Worm (Caenorhabditis elegans) whole organism, L4 larva: Measurements from ENCODE around the gene Y22D7AL.7.
A peak's percentile ranks its signal among the peaks of the same experiment; 100 is the strongest.

ENCODE experiments used
- D1046.2 ChIP-seq: fragments of 200-800 bp; sonication (Bioruptor generic); IDR thresholded peaks from 2 replicates; pipeline ENCODE4 v1.3.6; 2022; ENCODE audit warnings: missing genetic modification characterization, missing compliant biosample characterization
- F26F4.8 ChIP-seq: fragments of 200-800 bp; sonication (Bioruptor generic); conservative IDR thresholded peaks from 2 replicates; pipeline ENCODE4 v1.3.6; 2022; ENCODE audit warnings: missing genetic modification characterization, missing compliant biosample characterization
- F49E8.2 ChIP-seq: sonication (generic microtip); optimal IDR thresholded peaks from 2 replicates; lab custom pipeline; 2016; ENCODE audit warnings: missing compliant biosample characterization, mild to moderate bottlenecking, missing genetic modification characterization, borderline replicate concordance
- T26A8.4 ChIP-seq: fragments of 200-800 bp; sonication (Bioruptor generic); IDR thresholded peaks from 2 replicates; pipeline ENCODE4 v1.3.6; 2022; ENCODE audit warnings: missing genetic modification characterization, missing compliant biosample characterization
- Y105C5A.15 ChIP-seq: fragments of 200-800 bp; sonication (Bioruptor generic); IDR thresholded peaks from 2 replicates; pipeline ENCODE4 v1.3.6; 2022; ENCODE audit warnings: missing genetic modification characterization, missing compliant biosample characterization
- Y48G9A.11 ChIP-seq: fragments of 200-800 bp; sonication (Bioruptor generic); IDR thresholded peaks from 2 replicates; pipeline ENCODE4 v1.3.6; 2022; ENCODE audit warnings: missing genetic modification reagents, missing genetic modification characterization, missing compliant biosample characterization
- Y5F2A.4 ChIP-seq: fragments of 200-800 bp; sonication (Bioruptor generic); optimal IDR thresholded peaks from 2 replicates; lab custom pipeline; 2018; ENCODE audit warnings: mild to moderate bottlenecking, missing genetic modification characterization, missing compliant biosample characterization
- aha-1 ChIP-seq: fragments of 150-350 bp; peaks from one replicate; lab custom pipeline; 2014; ENCODE audit warnings: missing biosample characterization, missing genetic modification characterization
- aly-2 ChIP-seq: sonication (generic microtip); optimal IDR thresholded peaks from 2 replicates; lab custom pipeline; 2018; ENCODE audit warnings: missing biosample characterization, missing genetic modification characterization
- arid-1 ChIP-seq: fragments of 200-800 bp; sonication (Bioruptor generic); conservative IDR thresholded peaks from 2 replicates; pipeline ENCODE4 v1.3.6; 2022; ENCODE audit warnings: missing genetic modification reagents, missing genetic modification characterization, missing compliant biosample characterization
- ceh-20 ChIP-seq: fragments of 200-800 bp; sonication (Bioruptor generic); IDR thresholded peaks from 2 replicates; pipeline ENCODE4 v1.3.6; 2022; ENCODE audit warnings: missing genetic modification reagents, missing genetic modification characterization, missing compliant biosample characterization
- ceh-28 ChIP-seq: fragments of 150-350 bp; optimal IDR thresholded peaks from 2 replicates; lab custom pipeline; 2014; ENCODE audit warnings: missing biosample characterization, missing genetic modification reagents, missing genetic modification characterization
- ceh-62 ChIP-seq: sonication (generic microtip); optimal IDR thresholded peaks from 2 replicates; lab custom pipeline; 2017; ENCODE audit warnings: missing biosample characterization, missing genetic modification characterization
- ctbp-1 ChIP-seq: fragments of 200-800 bp; sonication (Bioruptor generic); IDR thresholded peaks from 2 replicates; pipeline ENCODE4 v1.3.6; 2022; ENCODE audit warnings: missing genetic modification reagents, missing genetic modification characterization, missing compliant biosample characterization
- daf-12 ChIP-seq: fragments of 150-350 bp; optimal IDR thresholded peaks from 2 replicates; lab custom pipeline; 2014; ENCODE audit warnings: missing biosample characterization, missing genetic modification reagents, missing genetic modification characterization
- daf-8 ChIP-seq: fragments of 200-800 bp; sonication (Bioruptor generic); IDR thresholded peaks from 2 replicates; pipeline ENCODE4 v1.3.6; 2022; ENCODE audit warnings: missing genetic modification characterization, missing compliant biosample characterization
- dmd-6 ChIP-seq: fragments of 200-800 bp; sonication (Bioruptor generic); IDR thresholded peaks from 2 replicates; pipeline ENCODE4 v1.3.6; 2022; ENCODE audit warnings: missing genetic modification reagents, missing genetic modification characterization, missing compliant biosample characterization
- dpl-1 ChIP-seq: fragments of 150-350 bp; optimal IDR thresholded peaks from 2 replicates; lab custom pipeline; 2014; ENCODE audit warnings: missing biosample characterization, missing genetic modification reagents, missing genetic modification characterization
- dve-1 ChIP-seq: sonication (generic microtip); optimal IDR thresholded peaks from 2 replicates; lab custom pipeline; 2017; ENCODE audit warnings: antibody characterized with exemption, mild to moderate bottlenecking, missing genetic modification characterization, missing compliant biosample characterization; ENCODE audit not compliant: insufficient read depth
- egl-43 ChIP-seq: fragments of 200-800 bp; sonication (Bioruptor generic); IDR thresholded peaks from 2 replicates; pipeline ENCODE4 v1.3.6; 2022; ENCODE audit warnings: missing genetic modification reagents, missing genetic modification characterization, missing compliant biosample characterization
- fkh-10 ChIP-seq: fragments of 150-350 bp; optimal IDR thresholded peaks from 2 replicates; lab custom pipeline; 2014; ENCODE audit warnings: missing biosample characterization, missing genetic modification reagents, missing genetic modification characterization
- gei-8 ChIP-seq: fragments of 200-800 bp; sonication (Bioruptor generic); optimal IDR thresholded peaks from 2 replicates; lab custom pipeline; 2018; ENCODE audit warnings: mild to moderate bottlenecking, missing genetic modification characterization, missing compliant biosample characterization
- hlh-30 ChIP-seq: sonication (generic microtip); optimal IDR thresholded peaks from 2 replicates; lab custom pipeline; 2017; ENCODE audit warnings: antibody characterized with exemption, mild to moderate bottlenecking, missing genetic modification characterization, missing compliant biosample characterization; ENCODE audit not compliant: insufficient read depth
- jun-1 ChIP-seq: fragments of 150-350 bp; optimal IDR thresholded peaks from 2 replicates; lab custom pipeline; 2014; ENCODE audit warnings: missing biosample characterization, missing genetic modification reagents, missing genetic modification characterization
- lir-3 ChIP-seq: sonication (generic microtip); optimal IDR thresholded peaks from 2 replicates; lab custom pipeline; 2016; ENCODE audit warnings: mild to moderate bottlenecking, missing genetic modification characterization, missing compliant biosample characterization
- lsy-2 ChIP-seq, 2 experiments: fragments of 150-350 bp in 1 of 2; sonication (generic microtip) in 1 of 2; optimal IDR thresholded peaks; 2 replicates each; lab custom pipeline; 2014 to 2017; ENCODE audit warnings: missing biosample characterization in 2 of 2, missing genetic modification characterization in 2 of 2
- madf-5 ChIP-seq, 2 experiments: fragments of 200-800 bp; sonication (Bioruptor generic); IDR thresholded peaks; 2 replicates each; pipeline ENCODE4 v1.3.6; 2022; ENCODE audit warnings: missing compliant biosample characterization in 2 of 2, missing genetic modification characterization in 2 of 2
- mdl-1 ChIP-seq, 2 experiments: fragments of 150-350 bp in 1 of 2; sonication (generic microtip) in 1 of 2; optimal IDR thresholded peaks; 2 replicates each; lab custom pipeline; 2014 to 2017; ENCODE audit warnings: missing biosample characterization in 2 of 2, missing genetic modification characterization in 2 of 2
- mdt-29 ChIP-seq: fragments of 200-800 bp; sonication (Bioruptor generic); IDR thresholded peaks from 2 replicates; pipeline ENCODE4 v1.3.6; 2022; ENCODE audit warnings: missing genetic modification reagents, missing genetic modification characterization, missing compliant biosample characterization
- mxl-3 ChIP-seq: fragments of 200-800 bp; sonication (Bioruptor generic); optimal IDR thresholded peaks from 2 replicates; lab custom pipeline; 2018; ENCODE audit warnings: mild to moderate bottlenecking, missing genetic modification characterization, missing compliant biosample characterization
- nhr-111 ChIP-seq: fragments of 200-800 bp; sonication (Bioruptor generic); optimal IDR thresholded peaks from 2 replicates; lab custom pipeline; 2018; ENCODE audit warnings: mild to moderate bottlenecking, missing genetic modification characterization, missing compliant biosample characterization
- nhr-25 ChIP-seq: sonication (generic microtip); optimal IDR thresholded peaks from 2 replicates; lab custom pipeline; 2017; ENCODE audit warnings: missing genetic modification characterization, mild to moderate bottlenecking, missing compliant biosample characterization, antibody characterized with exemption, moderate library complexity, borderline replicate concordance; ENCODE audit not compliant: insufficient read depth
- nhr-41 ChIP-seq: fragments of 200-800 bp; sonication (Bioruptor generic); IDR thresholded peaks from 2 replicates; pipeline ENCODE4 v1.3.6; 2022; ENCODE audit warnings: missing genetic modification reagents, missing genetic modification characterization, missing compliant biosample characterization
- nhr-76 ChIP-seq: fragments of 150-350 bp; optimal IDR thresholded peaks from 2 replicates; lab custom pipeline; 2014; ENCODE audit warnings: missing biosample characterization, missing genetic modification characterization
- sdz-12 ChIP-seq: fragments of 200-800 bp; sonication (Bioruptor generic); optimal IDR thresholded peaks from 2 replicates; lab custom pipeline; 2018; ENCODE audit warnings: mild to moderate bottlenecking, missing genetic modification characterization, missing compliant biosample characterization
- skn-1 ChIP-seq: fragments of 150-350 bp; optimal IDR thresholded peaks from 2 replicates; lab custom pipeline; 2014; ENCODE audit warnings: missing biosample characterization, missing genetic modification characterization
- tag-97 ChIP-seq: fragments of 200-800 bp; sonication (Bioruptor generic); IDR thresholded peaks from 2 replicates; pipeline ENCODE4 v1.3.6; 2022; ENCODE audit warnings: missing genetic modification characterization, missing compliant biosample characterization
- tra-1 ChIP-seq: fragments of 200-800 bp; sonication (Bioruptor generic); IDR thresholded peaks from 2 replicates; pipeline ENCODE4 v1.3.6; 2022; ENCODE audit warnings: missing genetic modification reagents, missing genetic modification characterization, missing compliant biosample characterization
- unc-130 ChIP-seq: sonication (generic microtip); optimal IDR thresholded peaks from 2 replicates; lab custom pipeline; 2016; ENCODE audit warnings: missing genetic modification reagents, missing genetic modification characterization, missing compliant biosample characterization
- unc-62 ChIP-seq, 3 experiments: fragments of 150-350 bp in 1 of 3; sonication (generic microtip); optimal IDR thresholded peaks in 2 of 3; peaks in 1 of 3; 1 replicate in 1 of 3; 2 replicates in 2 of 3; lab custom pipeline; 2014 to 2017; ENCODE audit warnings: missing biosample characterization in 3 of 3, missing genetic modification characterization in 3 of 3, missing genetic modification reagents in 3 of 3, missing genotype in 1 of 3
- zag-1 ChIP-seq: fragments of 150-350 bp; optimal IDR thresholded peaks from 2 replicates; lab custom pipeline; 2014; ENCODE audit warnings: missing biosample characterization, missing genetic modification characterization
- zfp-2 ChIP-seq: sonication (generic microtip); optimal IDR thresholded peaks from 2 replicates; lab custom pipeline; 2016; ENCODE audit warnings: mild to moderate bottlenecking, missing genetic modification characterization, missing compliant biosample characterization
- zip-11 ChIP-seq: fragments of 200-800 bp; sonication (Bioruptor generic); IDR thresholded peaks from 2 replicates; pipeline ENCODE4 v1.3.6; 2022; ENCODE audit warnings: missing genetic modification characterization, missing compliant biosample characterization
- ztf-11 ChIP-seq: fragments of 150-350 bp; optimal IDR thresholded peaks from 2 replicates; lab custom pipeline; 2014; ENCODE audit warnings: missing biosample characterization, missing genetic modification characterization
- ztf-7 ChIP-seq: fragments of 150-350 bp; optimal IDR thresholded peaks from 2 replicates; lab custom pipeline; 2014; ENCODE audit warnings: missing biosample characterization, missing genetic modification characterization

Gene Y22D7AL.7

DNA sequence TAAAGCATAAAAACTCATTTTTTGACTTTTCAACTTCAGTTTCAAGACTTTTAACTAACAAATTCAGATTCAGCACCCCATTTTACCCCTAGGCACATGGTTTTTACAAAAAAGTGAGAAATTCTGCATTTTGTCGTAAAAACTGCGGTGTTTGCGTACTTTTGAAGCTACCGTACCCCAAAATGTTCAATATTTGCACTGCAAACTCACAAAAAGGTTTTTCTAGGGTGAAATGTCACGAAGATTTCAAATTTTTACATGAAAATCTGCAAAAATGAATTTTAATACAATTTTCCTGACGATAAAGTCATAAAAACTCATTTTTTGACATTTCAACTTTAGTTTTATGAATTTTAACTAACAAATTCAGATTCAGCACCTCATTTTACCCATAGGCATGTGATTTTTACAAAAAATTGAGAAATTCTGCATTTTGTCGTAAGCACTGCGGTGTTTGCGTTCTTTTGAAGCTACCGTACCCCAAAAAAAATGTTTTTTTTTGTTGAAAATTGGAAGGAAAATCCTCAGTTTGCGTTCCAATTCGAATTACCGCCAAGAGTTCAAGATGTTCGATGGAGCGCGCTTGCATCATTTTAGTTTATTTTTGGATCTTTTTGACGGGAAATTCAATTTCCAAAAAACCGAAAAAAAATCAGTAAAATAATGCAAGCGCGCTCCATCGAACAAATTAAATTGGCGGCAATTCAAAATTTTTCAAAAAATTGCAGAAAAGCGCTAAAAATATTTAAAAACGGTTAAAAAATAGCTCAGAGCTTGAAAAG is 39.9 kb downstream of the Y22D7AL.7 start (continued):
- TF ChIP-seq nhr-111 (GFP tag; lab: Kevin White, UChicago) (no peak), dve-1 (peak; percentile 18), lsy-2 (tag; optimal IDR thresholded peaks at IDR 0.05; lab: Kevin White, UChicago) (peak in 1 of 2 experiments; percentile 77), skn-1 (tag; lab: Kevin White, UChicago) (no peak), mdt-29 (no peak), D1046.2 (GFP tag; lab: Robert Waterston, UW) (no peak)
- TF ChIP-seq, all 104 proteins: peak for 40

DNA sequence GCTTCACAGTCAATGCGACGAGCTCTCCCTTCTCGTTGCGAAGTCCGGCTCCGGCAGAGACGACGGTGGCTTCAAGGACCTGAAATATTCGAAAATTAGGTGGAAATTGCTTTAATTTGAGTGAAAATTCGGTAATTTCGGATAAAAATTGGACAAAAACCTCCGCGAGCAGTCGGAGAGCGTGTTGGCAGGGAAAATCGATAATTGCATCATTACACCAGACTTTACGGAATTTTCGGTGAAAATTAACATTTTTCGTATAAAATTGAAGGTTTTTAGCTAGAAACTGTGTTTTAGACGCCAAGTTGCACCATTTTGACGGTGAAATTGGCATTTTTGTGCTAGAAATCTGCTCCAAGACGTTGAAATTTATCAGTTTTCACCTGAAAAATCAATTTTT is 41.8 kb downstream of the Y22D7AL.7 start:
- no peak for TF ChIP-seq fkh-10 (GFP tag; lab: Kevin White, UChicago)
- TF ChIP-seq T26A8.4, result 0 out of 2 replicates have a peak, but pooled peaks have one; percentile 15
- no peak for TF ChIP-seq lsy-2 (tag; optimal IDR thresholded peaks at IDR 0.05; lab: Kevin White, UChicago)
- no peak for TF ChIP-seq gei-8
- TF ChIP-seq zag-1 (tag; lab: Kevin White, UChicago), result no peak
- TF ChIP-seq Y5F2A.4, result no peak
- TF ChIP-seq ceh-20 (GFP tag; lab: Robert Waterston, UW), result no peak
- TF ChIP-seq ztf-7, result no peak
- TF ChIP-seq aha-1, result peak; percentile 73
- no peak for TF ChIP-seq nhr-25 (tag; lab: Kevin White, UChicago)

DNA sequence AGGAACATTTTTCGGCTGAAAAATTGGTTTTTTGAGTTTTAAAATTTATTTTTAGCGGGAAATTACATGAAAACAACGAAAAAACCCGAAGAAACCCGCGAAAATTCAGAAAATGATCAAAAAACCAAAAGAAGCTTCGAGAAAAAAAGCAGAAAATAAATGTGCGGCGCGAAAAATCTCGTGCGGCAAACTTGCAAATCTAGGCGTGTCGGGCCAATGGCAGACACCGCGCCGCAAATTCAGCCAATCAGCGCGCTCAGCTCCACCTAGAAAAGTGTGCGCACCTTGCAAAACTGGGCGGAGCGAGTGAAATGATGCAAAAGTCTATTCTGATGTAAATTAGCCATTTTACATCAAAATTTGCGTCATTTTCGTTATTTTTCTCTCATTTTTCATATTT is 42.4 kb downstream of the Y22D7AL.7 start, which contains the start of gene Y22D7AL.10:
TSS of gene Y22D7AL.10 (minus strand) at position 15 of the 400 bp plus-strand sequence.
- TF ChIP-seq tag-97 (GFP tag; lab: Robert Waterston, UW) (0 out of 2 replicates have a peak, but pooled peaks have one; percentile 75), jun-1 (tag; lab: Kevin White, UChicago) (peak; percentile 88), arid-1 (GFP tag; lab: Robert Waterston, UW) (peak; percentile 97), unc-62 (GFP tag; optimal IDR thresholded peaks at IDR 0.05 in 1 of 2; lab: Kevin White, UChicago) (peak in 1 of 2 experiments; percentile 100), unc-62 (tag; optimal IDR thresholded peaks at IDR 0.05; lab: Kevin White, UChicago) (peak; percentile 79), ctbp-1 (peak; percentile 98), tra-1 (GFP tag; lab: Robert Waterston, UW) (peak; percentile 97), lsy-2 (tag; optimal IDR thresholded peaks at IDR 0.05; lab: Kevin White, UChicago) (peak; percentile 92 to 97), lir-3 (peak; percentile 76), Y105C5A.15 (GFP tag; lab: Robert Waterston, UW) (peak; percentile 87; the same call in 1 of the 2 replicates), nhr-111 (GFP tag; lab: Kevin White, UChicago) (peak; percentile 89), mdl-1 (tag; optimal IDR thresholded peaks at IDR 0.05; lab: Kevin White, UChicago) (peak in 1 of 2 experiments; percentile 76), unc-130 (GFP tag; lab: Kevin White, UChicago) (peak; percentile 97), nhr-76 (tag; lab: Kevin White, UChicago) (peak; percentile 46), mxl-3 (GFP tag; lab: Kevin White, UChicago) (peak; percentile 72), T26A8.4 (peak; percentile 98), dpl-1 (peak; percentile 92), ztf-11 (tag; lab: Kevin White, UChicago) (peak; percentile 33), dmd-6 (GFP tag; lab: Robert Waterston, UW) (peak; percentile 95), F26F4.8 (GFP tag; lab: Robert Waterston, UW) (no peak), zip-11 (GFP tag; lab: Robert Waterston, UW) (peak; percentile 82; the same call in 1 of the 2 replicates), egl-43 (GFP tag; lab: Robert Waterston, UW) (peak; percentile 98), ceh-62 (tag; lab: Kevin White, UChicago) (no peak), hlh-30 (peak; percentile 94), zfp-2 (tag; lab: Kevin White, UChicago) (peak; percentile 87), aly-2 (tag; lab: Kevin White, UChicago) (no peak), Y48G9A.11 (peak; percentile 95), daf-12 (tag; lab: Kevin White, UChicago) (no peak), zag-1 (tag; lab: Kevin White, UChicago) (peak; percentile 17), ceh-28 (tag; lab: Kevin White, UChicago) (peak; percentile 30), F49E8.2 (tag; lab: Kevin White, UChicago) (peak; percentile 97), sdz-12 (GFP tag; lab: Kevin White, UChicago) (peak; percentile 78), madf-5 (GFP tag; IDR thresholded peaks at IDR 0.05; lab: Robert Waterston, UW) (peak in 1 of 2 experiments; percentile 87; a peak in 2 of 4 replicates), daf-8 (GFP tag; lab: Robert Waterston, UW) (no peak), nhr-41 (GFP tag; lab: Robert Waterston, UW) (peak; percentile 48; the same call in 1 of the 2 replicates), ceh-20 (GFP tag; lab: Robert Waterston, UW) (peak; percentile 97)
